Worm (Caenorhabditis elegans) whole organism, L3 larva: ENCODE measurements around the gene F43E12.1.

Experiments used
- R02D3.7 ChIP-seq: fragments of 150-350 bp; optimal IDR thresholded peaks from 2 replicates; lab custom pipeline; 2014; ENCODE audit warnings: missing biosample characterization, missing genetic modification characterization
- aly-2 ChIP-seq: fragments of 150-350 bp; optimal IDR thresholded peaks from 2 replicates; lab custom pipeline; 2014; ENCODE audit warnings: missing biosample characterization, missing genetic modification characterization
- ama-1 ChIP-seq: fragments of 150-350 bp; optimal IDR thresholded peaks from 2 replicates; lab custom pipeline; 2018
- ceh-28 ChIP-seq: fragments of 150-350 bp; optimal IDR thresholded peaks from 2 replicates; lab custom pipeline; 2014; ENCODE audit warnings: missing biosample characterization, missing genetic modification reagents, missing genetic modification characterization
- ceh-82 ChIP-seq: fragments of 150-350 bp; optimal IDR thresholded peaks from 2 replicates; lab custom pipeline; 2014; ENCODE audit warnings: missing biosample characterization, missing genetic modification characterization
- daf-12 ChIP-seq: fragments of 150-350 bp; optimal IDR thresholded peaks from 2 replicates; lab custom pipeline; 2014; ENCODE audit warnings: missing biosample characterization, missing genetic modification reagents, missing genetic modification characterization
- egl-27 ChIP-seq: sonication (generic microtip); optimal IDR thresholded peaks from 4 replicates; lab custom pipeline; 2017; ENCODE audit warnings: missing biosample characterization, missing genetic modification reagents, missing genetic modification characterization
- egl-5 ChIP-seq: fragments of 150-350 bp; optimal IDR thresholded peaks from 2 replicates; lab custom pipeline; 2017; ENCODE audit warnings: missing biosample characterization, missing genetic modification reagents, missing genetic modification characterization, inconsistent platforms
- elt-1 ChIP-seq: fragments of 150-350 bp; optimal IDR thresholded peaks from 2 replicates; lab custom pipeline; 2014; ENCODE audit warnings: missing biosample characterization, missing genetic modification characterization
- elt-2 ChIP-seq: sonication (generic microtip); optimal IDR thresholded peaks from 2 replicates; lab custom pipeline; 2016; ENCODE audit warnings: missing genetic modification reagents, mild to moderate bottlenecking, missing genetic modification characterization, missing compliant biosample characterization
- eor-1 ChIP-seq, 2 experiments: fragments of 150-350 bp; optimal IDR thresholded peaks; 2 replicates each; lab custom pipeline; 2014 to 2018; ENCODE audit warnings: missing biosample characterization in 2 of 2, missing genetic modification characterization in 2 of 2
- fkh-10 ChIP-seq: sonication (generic microtip); optimal IDR thresholded peaks from 2 replicates; lab custom pipeline; 2017; ENCODE audit warnings: missing biosample characterization, missing genetic modification reagents, missing genetic modification characterization
- fos-1 ChIP-seq: fragments of 150-350 bp; optimal IDR thresholded peaks from 2 replicates; lab custom pipeline; 2014; ENCODE audit warnings: missing biosample characterization, missing genetic modification characterization
- hmg-11 ChIP-seq: sonication (generic microtip); optimal IDR thresholded peaks from 2 replicates; lab custom pipeline; 2016; ENCODE audit warnings: missing genetic modification characterization, missing compliant biosample characterization
- jun-1 ChIP-seq: fragments of 150-350 bp; optimal IDR thresholded peaks from 2 replicates; lab custom pipeline; 2014; ENCODE audit warnings: missing biosample characterization, missing genetic modification reagents, missing genetic modification characterization
- lin-15B ChIP-seq: fragments of 150-350 bp; optimal IDR thresholded peaks from 2 replicates; lab custom pipeline; 2014; ENCODE audit warnings: missing biosample characterization, missing genetic modification characterization
- lsy-12 ChIP-seq: sonication (generic microtip); optimal IDR thresholded peaks from 2 replicates; lab custom pipeline; 2016; ENCODE audit warnings: mild to moderate bottlenecking, missing genetic modification characterization, missing compliant biosample characterization
- mdl-1 ChIP-seq: fragments of 150-350 bp; optimal IDR thresholded peaks from 2 replicates; lab custom pipeline; 2014; ENCODE audit warnings: missing biosample characterization, missing genetic modification characterization
- nhr-11 ChIP-seq: fragments of 150-350 bp; optimal IDR thresholded peaks from 2 replicates; lab custom pipeline; 2014; ENCODE audit warnings: missing biosample characterization, missing genetic modification characterization
- nhr-12 ChIP-seq: fragments of 150-350 bp; optimal IDR thresholded peaks from 2 replicates; lab custom pipeline; 2014; ENCODE audit warnings: missing biosample characterization, missing genetic modification characterization
- nhr-23 ChIP-seq: fragments of 150-350 bp; optimal IDR thresholded peaks from 2 replicates; lab custom pipeline; 2014; ENCODE audit warnings: missing biosample characterization, missing genetic modification reagents, missing genetic modification characterization
- nhr-237 ChIP-seq: fragments of 150-350 bp; optimal IDR thresholded peaks from 2 replicates; lab custom pipeline; 2014; ENCODE audit warnings: missing biosample characterization, missing genetic modification characterization
- nhr-25 ChIP-seq: sonication (generic microtip); optimal IDR thresholded peaks from 2 replicates; lab custom pipeline; 2017; ENCODE audit warnings: missing biosample characterization, missing genetic modification characterization
- nhr-28 ChIP-seq: fragments of 150-350 bp; optimal IDR thresholded peaks from 2 replicates; lab custom pipeline; 2014; ENCODE audit warnings: missing biosample characterization, missing genetic modification characterization
- nhr-67 ChIP-seq: fragments of 150-350 bp; optimal IDR thresholded peaks from 2 replicates; lab custom pipeline; 2014; ENCODE audit warnings: missing biosample characterization, missing genetic modification characterization
- pha-4 ChIP-seq: fragments of 150-350 bp; optimal IDR thresholded peaks from 2 replicates; lab custom pipeline; 2014; ENCODE audit warnings: missing biosample characterization, missing genetic modification reagents, missing genetic modification characterization
- pqm-1 ChIP-seq: fragments of 150-350 bp; optimal IDR thresholded peaks from 2 replicates; lab custom pipeline; 2017; ENCODE audit warnings: missing biosample characterization, missing genetic modification characterization, inconsistent platforms
- skn-1 ChIP-seq: fragments of 150-350 bp; optimal IDR thresholded peaks from 2 replicates; lab custom pipeline; 2014; ENCODE audit warnings: missing biosample characterization, missing genetic modification characterization
- snpc-4 ChIP-seq: fragments of 150-350 bp; optimal IDR thresholded peaks from 2 replicates; lab custom pipeline; 2014; ENCODE audit warnings: missing biosample characterization, missing genetic modification characterization
- tbx-2 ChIP-seq: sonication (generic microtip); optimal IDR thresholded peaks from 2 replicates; lab custom pipeline; 2016; ENCODE audit warnings: mild to moderate bottlenecking, missing genetic modification characterization, missing compliant biosample characterization
- unc-39 ChIP-seq: sonication (generic microtip); optimal IDR thresholded peaks from 4 replicates; lab custom pipeline; 2017; ENCODE audit warnings: missing biosample characterization, missing genetic modification characterization
- unc-62 ChIP-seq: fragments of 150-350 bp; sonication (generic microtip); optimal IDR thresholded peaks from 4 replicates; lab custom pipeline; 2014; ENCODE audit warnings: missing biosample characterization, missing genetic modification reagents, missing genetic modification characterization

The F43E12.1 gene

DNA sequence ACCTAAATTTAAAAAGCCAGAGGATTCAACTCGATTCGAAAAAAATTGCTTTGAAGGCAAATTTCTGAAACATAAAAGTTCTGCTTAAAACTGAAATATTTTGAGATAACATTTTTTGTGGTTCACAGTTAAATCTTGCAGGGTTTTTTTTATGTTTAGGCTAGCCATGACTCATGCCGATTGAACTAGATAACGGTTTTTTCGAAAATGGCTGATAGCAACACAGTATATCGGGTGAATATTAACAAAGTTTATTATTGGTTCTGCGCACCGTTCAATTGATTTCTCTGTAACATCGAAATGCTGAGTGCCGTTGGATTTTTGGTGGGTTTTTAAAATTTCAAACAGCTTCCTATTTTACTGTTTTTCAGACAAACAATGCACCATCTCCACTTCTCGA, at the start of gene F43E12.1:
Gene F43E12.1 (plus strand): TSS at position 301 of the 400 bp plus-strand sequence.
- TF ChIP-seq lsy-12 (no peak), egl-5 (no peak), skn-1 (tag; lab: Kevin White, UChicago) (no peak), nhr-28 (tag; lab: Kevin White, UChicago) (no peak), nhr-23 (no peak), unc-62 (GFP tag; lab: Kevin White, UChicago) (no peak), fkh-10 (GFP tag; lab: Kevin White, UChicago) (no peak)

DNA sequence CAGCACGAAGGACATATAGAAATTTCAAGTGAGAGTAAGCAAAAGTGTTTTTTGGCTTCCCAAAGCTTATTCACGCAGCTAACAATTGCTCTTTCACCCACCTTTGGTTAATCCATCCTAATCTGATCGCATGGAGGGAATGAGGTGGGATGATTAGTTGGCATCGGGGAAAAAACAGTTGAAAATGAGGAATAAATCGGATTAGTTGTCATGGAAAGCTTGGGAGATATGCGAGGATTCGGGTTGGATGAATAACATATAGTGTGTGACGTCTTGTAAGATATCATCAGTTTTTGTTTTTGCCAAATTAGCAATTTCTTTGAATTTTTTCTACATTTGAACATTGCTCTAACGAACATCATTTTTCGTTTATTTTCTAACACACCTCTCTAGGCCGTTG, 48.8 kb upstream of the F43E12.1 start:
- TF ChIP-seq ama-1 (lab: Kevin White, UChicago): no peak
- no peak for TF ChIP-seq nhr-237
- no peak for TF ChIP-seq mdl-1 (tag; lab: Kevin White, UChicago)
- no peak for TF ChIP-seq fkh-10 (GFP tag; lab: Kevin White, UChicago)
- no peak for TF ChIP-seq jun-1
- TF ChIP-seq pha-4 (tag; lab: Kevin White, UChicago): no peak
- TF ChIP-seq ceh-28: no peak
- TF ChIP-seq egl-27 (tag; lab: Kevin White, UChicago): no peak
- TF ChIP-seq R02D3.7 (tag; lab: Kevin White, UChicago): no peak
- no peak for TF ChIP-seq skn-1 (tag; lab: Kevin White, UChicago)
- TF ChIP-seq elt-2: no peak
- TF ChIP-seq ceh-82: no peak
- no peak for TF ChIP-seq unc-39 (tag; lab: Kevin White, UChicago)
- no peak for TF ChIP-seq unc-62 (GFP tag; lab: Kevin White, UChicago)
- no peak for TF ChIP-seq elt-1
- TF ChIP-seq hmg-11: no peak
- TF ChIP-seq lsy-12: no peak
- TF ChIP-seq, all 47 proteins: peak for 0

DNA sequence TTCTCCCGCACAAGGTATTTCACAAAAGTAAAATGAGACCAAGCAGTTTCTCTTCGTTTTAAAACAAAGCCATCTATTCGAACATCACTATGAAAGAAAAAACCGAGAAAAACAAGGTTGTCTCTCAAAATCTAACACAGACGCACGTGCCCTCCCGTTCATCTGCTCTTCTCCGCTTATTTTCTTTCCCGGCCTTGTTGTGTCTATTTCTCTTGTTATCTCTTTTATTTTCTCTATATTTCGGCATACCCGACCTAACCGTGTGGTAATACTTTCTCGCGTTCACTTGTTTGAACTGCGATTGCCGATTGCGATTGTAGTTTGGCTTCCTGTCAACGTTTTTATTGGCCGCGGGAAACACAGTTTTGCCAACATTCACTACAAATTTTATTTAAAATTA, 48.0 kb upstream of the F43E12.1 start:
- no peak for TF ChIP-seq nhr-67 (tag; lab: Kevin White, UChicago)
- peak; percentile 17 for TF ChIP-seq elt-1
- peak; percentile 34 for TF ChIP-seq nhr-25
- TF ChIP-seq nhr-23: peak; percentile 22
- no peak for TF ChIP-seq fos-1 (tag; lab: Kevin White, UChicago)
- peak; percentile 72 for TF ChIP-seq pha-4 (tag; lab: Kevin White, UChicago)
- peak; percentile 36 for TF ChIP-seq mdl-1 (tag; lab: Kevin White, UChicago)
- peak; percentile 17 for TF ChIP-seq elt-2

DNA sequence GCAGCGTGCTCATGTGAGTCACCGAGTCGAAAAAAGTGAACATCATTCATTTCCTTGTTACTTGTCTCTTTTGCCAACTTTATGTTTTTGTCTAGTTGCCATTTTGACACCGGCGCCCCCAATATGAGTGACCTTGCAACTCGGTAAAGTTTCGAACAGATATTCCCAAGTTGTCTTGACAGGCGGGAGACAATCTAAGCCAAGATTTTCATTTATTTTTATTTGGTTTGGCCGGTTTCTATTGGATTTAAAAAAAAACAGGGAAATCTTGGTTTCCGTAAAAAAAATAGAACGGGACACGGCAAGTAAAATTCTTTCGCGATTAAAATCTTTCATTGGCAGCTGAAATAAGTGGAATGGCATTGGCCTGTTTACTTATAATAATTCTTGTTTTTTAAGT, 46.2 kb upstream of the F43E12.1 start:
- no peak for TF ChIP-seq snpc-4
- no peak for TF ChIP-seq eor-1 (tag; optimal IDR thresholded peaks at IDR 0.05; lab: Kevin White, UChicago)
- no peak for TF ChIP-seq fkh-10 (GFP tag; lab: Kevin White, UChicago)
- TF ChIP-seq aly-2 (tag; lab: Kevin White, UChicago): no peak
- TF ChIP-seq daf-12: no peak
- TF ChIP-seq hmg-11: no peak
- no peak for TF ChIP-seq tbx-2 (tag; lab: Kevin White, UChicago)
- TF ChIP-seq nhr-12 (tag; lab: Kevin White, UChicago): no peak
- TF ChIP-seq ama-1 (lab: Kevin White, UChicago): no peak
- TF ChIP-seq mdl-1 (tag; lab: Kevin White, UChicago): no peak
- no peak for TF ChIP-seq fos-1 (tag; lab: Kevin White, UChicago)

DNA sequence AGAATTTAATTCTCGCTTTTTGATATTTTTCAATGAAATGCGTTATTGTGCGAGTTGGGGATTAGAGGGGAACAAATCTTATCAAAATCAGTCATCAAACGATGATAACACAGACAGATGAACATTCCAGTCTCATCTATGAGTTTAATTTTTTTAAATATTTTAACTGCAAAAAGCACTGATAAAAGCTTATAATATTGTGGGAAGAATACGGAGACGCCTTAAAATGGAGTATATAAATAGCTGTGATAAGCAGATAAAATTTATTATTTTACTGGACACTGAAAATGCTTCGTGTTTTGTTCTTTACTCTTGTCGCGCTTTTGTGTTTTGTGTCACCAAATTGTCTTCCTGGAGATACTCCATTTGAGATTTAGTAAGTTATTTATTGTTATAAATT, 37.8 kb upstream of the F43E12.1 start, which contains the start of gene clec-86:
Gene clec-86 (plus strand): TSS at position 262 of the 400 bp plus-strand sequence.
- no peak for TF ChIP-seq ceh-28
- TF ChIP-seq pqm-1: peak; percentile 89
- no peak for TF ChIP-seq unc-39 (tag; lab: Kevin White, UChicago)
- no peak for TF ChIP-seq aly-2 (tag; lab: Kevin White, UChicago)
- peak; percentile 72 for TF ChIP-seq elt-2
- no peak for TF ChIP-seq tbx-2 (tag; lab: Kevin White, UChicago)
- no peak for TF ChIP-seq nhr-25
- no peak for TF ChIP-seq hmg-11
- no peak for TF ChIP-seq nhr-11 (tag; lab: Kevin White, UChicago)
- no peak for TF ChIP-seq R02D3.7 (tag; lab: Kevin White, UChicago)
- TF ChIP-seq, all 47 proteins: peak for 2

DNA sequence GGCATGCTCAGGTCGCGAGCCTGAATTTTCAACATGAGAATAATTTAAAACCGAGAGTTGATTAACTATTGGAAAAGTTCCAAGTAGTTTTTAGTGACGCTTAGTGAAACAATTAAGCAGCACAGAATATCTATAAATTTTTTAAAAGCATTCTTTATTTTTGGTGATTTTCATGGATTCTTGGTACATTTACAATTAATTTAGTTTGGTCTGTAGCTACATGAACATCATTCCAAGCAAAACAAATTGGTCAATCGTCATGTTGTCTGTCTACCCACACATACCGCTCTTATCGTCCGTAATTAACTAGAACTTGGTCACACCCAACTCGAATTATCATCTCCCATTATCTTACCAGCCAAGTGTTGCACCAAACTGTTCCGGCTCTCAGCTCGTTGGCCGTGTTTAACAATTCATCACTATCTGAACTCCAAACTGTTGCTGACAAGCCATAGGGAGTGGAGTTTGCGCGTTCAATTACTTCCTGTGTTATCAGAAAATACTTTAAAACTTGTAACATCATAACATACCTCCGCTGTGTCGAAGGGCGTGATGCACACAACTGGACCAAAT, 36.7 kb upstream of the F43E12.1 start:
- TF ChIP-seq elt-2: peak; percentile 16
- TF ChIP-seq mdl-1 (tag; lab: Kevin White, UChicago): no peak
- no peak for TF ChIP-seq unc-62 (GFP tag; lab: Kevin White, UChicago)
- no peak for TF ChIP-seq lin-15B
